Fruit fly (Drosophila melanogaster): ENCODE measurements around the gene CG4080.

CG4080 gene

dm6 chr3L:9426656-9427294 lies 27.7 kb upstream of the CG4080 start, which contains the start of the genes Atat and Shc (continued):
- TF ChIP-seq Rx (GFP tag; IDR thresholded peaks at IDR 0.05) (peak; percentile 99), unc-4 (GFP tag; IDR thresholded peaks at IDR 0.05; ENCODE audit: partially characterized antibody) (peak; percentile 95), CrebB (tag; optimal IDR thresholded peaks at IDR 0.05) (peak; percentile 97), sr (GFP tag; IDR thresholded peaks at IDR 0.05) (peak; percentile 95), Mes4 (GFP tag; optimal IDR thresholded peaks at IDR 0.05) (peak; percentile 99), grn (GFP tag; optimal IDR thresholded peaks at IDR 0.05) (peak; percentile 87), CG14667 (GFP tag; IDR thresholded peaks at IDR 0.05) (peak; percentile 100), inv (GFP tag; IDR thresholded peaks at IDR 0.05; ENCODE audit: partially characterized antibody) (peak; percentile 93), Dref (GFP tag; IDR thresholded peaks at IDR 0.05) (peak; percentile 87), CG32772 (GFP tag; IDR thresholded peaks at IDR 0.05) (peak; percentile 100), CG12219 (GFP tag; optimal IDR thresholded peaks at IDR 0.05) (peak; percentile 94), mam (GFP tag; optimal IDR thresholded peaks at IDR 0.05) (peak; percentile 100), bigmax (GFP tag; optimal IDR thresholded peaks at IDR 0.05) (peak; percentile 72), CG30431 (GFP tag; optimal IDR thresholded peaks at IDR 0.05) (peak; percentile 100), crol (GFP tag; IDR thresholded peaks at IDR 0.05) (peak; percentile 85), fd3F (GFP tag; optimal IDR thresholded peaks at IDR 0.05) (peak; percentile 99), CG10462 (GFP tag; optimal IDR thresholded peaks at IDR 0.05) (peak; percentile 99), wdn (GFP tag; IDR thresholded peaks at IDR 0.05) (peak; percentile 99), CG10267 (tag; optimal IDR thresholded peaks at IDR 0.05) (peak; percentile 92), CG33557 (GFP tag; optimal IDR thresholded peaks at IDR 0.05) (peak; percentile 93), CG31441 (GFP tag; IDR thresholded peaks at IDR 0.05) (peak; percentile 97), emc (GFP tag; optimal IDR thresholded peaks at IDR 0.05) (peak; percentile 99), nerfin-1 (tag; optimal IDR thresholded peaks at IDR 0.05) (peak; percentile 95), pita (GFP tag; optimal IDR thresholded peaks at IDR 0.05) (no peak), CG4282 (GFP tag; optimal IDR thresholded peaks at IDR 0.05) (peak; percentile 100), CG10321 (GFP tag; IDR thresholded peaks at IDR 0.05) (peak; percentile 87), H2.0 (GFP tag; IDR thresholded peaks at IDR 0.05) (peak; percentile 99), Hr3 (GFP tag; optimal IDR thresholded peaks at IDR 0.05) (peak; percentile 100), her (GFP tag; optimal IDR thresholded peaks at IDR 0.05) (peak; percentile 97), Scr (GFP tag; IDR thresholded peaks at IDR 0.05; ENCODE audit: partially characterized antibody) (peak; percentile 93), CG17186 (GFP tag; optimal IDR thresholded peaks at IDR 0.05) (peak; percentile 95), CG34224 (GFP tag; IDR thresholded peaks at IDR 0.05; ENCODE audit: partially characterized antibody) (peak; percentile 86), lola (GFP tag; optimal IDR thresholded peaks at IDR 0.05) (peak in 1 of 3 experiments; percentile 98), D19A (tag; optimal IDR thresholded peaks at IDR 0.05) (peak; percentile 89), Abd-B (GFP tag; optimal IDR thresholded peaks at IDR 0.05) (peak; percentile 100), cg (GFP tag; optimal IDR thresholded peaks at IDR 0.05) (peak; percentile 2), odd (GFP tag; optimal IDR thresholded peaks at IDR 0.05) (peak; percentile 88), Chrac-16 (GFP tag; optimal IDR thresholded peaks at IDR 0.05) (peak; percentile 100), CG1792 (GFP tag; optimal IDR thresholded peaks at IDR 0.05) (peak; percentile 99), Atf6 (GFP tag; IDR thresholded peaks at IDR 0.05) (peak; percentile 99), hth (optimal IDR thresholded peaks at IDR 0.05) (no peak), nom (GFP tag; optimal IDR thresholded peaks at IDR 0.05) (peak; percentile 78), maf-S (GFP tag; optimal IDR thresholded peaks at IDR 0.05) (peak; percentile 99), CG11247 (GFP tag; IDR thresholded peaks at IDR 0.05) (peak; percentile 100), al (GFP tag; IDR thresholded peaks at IDR 0.05) (peak; percentile 100), stc (GFP tag; IDR thresholded peaks at IDR 0.05) (peak; percentile 98), CG10147 (GFP tag; optimal IDR thresholded peaks at IDR 0.05) (peak; percentile 99), HLH3B (GFP tag; IDR thresholded peaks at IDR 0.05) (peak; percentile 100), HHEX (GFP tag; optimal IDR thresholded peaks at IDR 0.05) (peak; percentile 99), CG10565 (GFP tag; optimal IDR thresholded peaks at IDR 0.05) (peak; percentile 97)

Data from whole organism, embryonic.